Worm (Caenorhabditis elegans): ENCODE results near the gene aass-1.

aass-1 gene

DNA sequence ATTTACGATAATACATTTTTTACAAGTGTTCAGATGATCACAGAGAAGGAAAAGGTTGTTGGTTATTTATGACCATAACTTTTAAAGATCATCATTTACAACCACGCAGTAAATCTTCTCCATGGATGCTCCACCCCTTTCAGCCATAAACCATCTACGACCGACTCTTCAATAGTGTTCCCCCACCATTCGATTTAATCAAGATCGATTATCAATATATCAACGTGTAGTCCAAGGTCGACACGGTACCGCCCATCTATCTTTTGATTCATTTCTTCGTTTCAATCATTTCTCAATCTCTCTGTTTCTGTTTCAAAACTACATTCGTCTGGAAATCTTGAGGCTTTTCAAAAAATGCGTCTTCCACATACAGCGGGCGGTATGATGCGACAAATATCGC, at the start of gene aass-1:
TSS of gene aass-1 (plus strand) at position 301 of the 400 bp plus-strand sequence.
- TF ChIP-seq W03F9.2 (tag; optimal IDR thresholded peaks at IDR 0.05) = no peak
- no peak for TF ChIP-seq dao-5 (tag; optimal IDR thresholded peaks at IDR 0.05)
- TF ChIP-seq him-1 (tag; optimal IDR thresholded peaks at IDR 0.05) = no peak

DNA sequence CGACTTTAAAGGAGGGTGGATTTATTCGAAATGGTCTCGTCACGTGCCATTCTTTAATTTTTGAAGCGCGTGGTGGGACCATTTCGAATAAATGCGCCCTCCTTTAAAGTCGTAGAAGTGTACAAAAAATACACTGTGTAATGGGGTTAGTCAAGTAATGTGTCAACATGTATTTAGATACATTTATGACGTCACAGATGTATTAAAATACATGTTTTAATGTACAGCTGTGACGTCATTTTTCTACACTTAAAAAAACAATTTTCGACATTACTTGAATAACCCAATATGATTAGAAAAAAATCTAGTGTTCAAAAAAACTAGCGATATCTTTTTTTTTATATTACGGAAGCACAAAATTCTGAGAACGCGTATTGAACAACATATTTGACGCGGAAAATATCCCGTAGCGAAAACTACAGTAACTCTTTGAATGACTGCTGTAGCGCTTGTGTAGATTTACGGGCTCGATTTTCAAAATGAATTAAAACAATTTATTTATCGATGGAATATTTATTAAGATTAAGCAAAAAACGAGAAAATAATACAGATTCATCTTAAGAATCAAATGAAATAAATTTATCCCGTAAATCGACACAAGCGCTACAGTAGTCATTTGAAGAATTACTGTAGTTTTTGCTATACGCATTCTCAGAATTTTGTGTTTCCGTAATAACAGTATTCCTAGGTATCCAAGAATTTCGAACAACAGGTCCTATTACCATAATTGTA, 41.9 kb upstream of the aass-1 start, which contains the start of gene gfrp-1:
TSS of gene gfrp-1 (plus strand) at position 682 of the 732 bp plus-strand sequence.
- TF ChIP-seq him-1 (tag; optimal IDR thresholded peaks at IDR 0.05) (no peak), W03F9.2 (tag; optimal IDR thresholded peaks at IDR 0.05) (no peak), dao-5 (tag; optimal IDR thresholded peaks at IDR 0.05) (no peak)

DNA sequence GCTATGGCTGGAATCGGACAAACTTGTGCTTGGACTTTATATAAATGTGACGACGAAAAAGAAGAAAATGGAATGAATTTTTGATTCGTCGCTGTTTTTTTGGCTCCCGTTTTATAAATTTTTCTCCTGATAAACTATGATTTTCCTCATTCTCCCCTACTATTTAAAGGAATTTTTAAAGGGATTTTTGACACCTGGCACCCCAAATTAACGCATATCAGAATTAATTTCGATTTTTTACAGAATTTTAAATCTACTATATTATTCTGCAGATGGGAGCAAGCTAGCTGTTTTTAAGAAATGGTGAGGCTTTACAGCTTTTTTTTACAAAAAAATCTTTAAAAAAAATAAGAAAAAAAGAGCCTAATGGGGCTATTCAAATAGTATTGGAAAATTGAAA, 39.9 kb upstream of the aass-1 start, which contains the start of gene coa-1:
TSS of gene coa-1 (plus strand) at position 301 of the 400 bp plus-strand sequence.
- no peak for TF ChIP-seq W03F9.2 (tag; optimal IDR thresholded peaks at IDR 0.05)

DNA sequence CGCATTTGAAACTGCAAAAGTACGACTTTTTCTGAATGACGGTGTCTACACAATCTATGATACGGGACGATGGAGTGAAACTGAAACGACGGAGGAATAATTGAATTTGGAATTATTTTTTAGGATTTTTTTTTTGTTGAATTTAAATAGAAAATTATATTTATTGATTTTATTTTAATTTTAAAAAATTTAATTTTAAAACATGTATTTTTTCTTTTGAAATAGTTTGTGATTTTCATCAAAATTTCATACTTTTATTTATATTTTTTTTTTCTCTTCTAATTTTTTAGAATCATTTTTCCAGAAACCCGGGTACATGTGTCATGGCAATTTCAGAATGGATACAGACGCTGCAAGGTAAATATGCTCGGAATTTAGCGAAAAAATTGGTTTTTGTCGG, 37.1 kb upstream of the aass-1 start, which contains the start of gene Y38C1AA.1:
TSS of gene Y38C1AA.1 (plus strand) at position 301 of the 400 bp plus-strand sequence.
- TF ChIP-seq him-1 (tag; optimal IDR thresholded peaks at IDR 0.05) (no peak), W03F9.2 (tag; optimal IDR thresholded peaks at IDR 0.05) (no peak), dao-5 (tag; optimal IDR thresholded peaks at IDR 0.05) (no peak)

DNA sequence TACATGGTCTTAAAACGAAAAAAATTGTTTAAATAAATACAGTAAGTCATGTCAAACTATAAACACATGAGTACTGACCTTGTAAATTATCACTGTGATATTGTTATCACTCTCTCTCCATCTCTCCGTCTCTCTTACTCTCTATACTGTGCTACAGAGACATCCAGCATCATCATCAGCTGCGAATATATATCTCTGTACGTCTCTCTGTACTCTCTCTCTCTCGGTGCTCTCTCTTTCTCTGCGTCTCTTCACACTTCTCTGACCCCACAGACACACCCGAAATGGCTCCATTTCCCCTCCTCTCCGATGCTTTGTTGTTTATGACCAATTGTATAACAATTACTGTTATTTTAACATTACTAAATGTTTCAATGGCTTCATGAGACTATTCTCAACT, 34.4 kb upstream of the aass-1 start:
- TF ChIP-seq him-1 (tag; optimal IDR thresholded peaks at IDR 0.05) = no peak
- no peak for TF ChIP-seq W03F9.2 (tag; optimal IDR thresholded peaks at IDR 0.05)
- TF ChIP-seq dao-5 (tag; optimal IDR thresholded peaks at IDR 0.05) = no peak

DNA sequence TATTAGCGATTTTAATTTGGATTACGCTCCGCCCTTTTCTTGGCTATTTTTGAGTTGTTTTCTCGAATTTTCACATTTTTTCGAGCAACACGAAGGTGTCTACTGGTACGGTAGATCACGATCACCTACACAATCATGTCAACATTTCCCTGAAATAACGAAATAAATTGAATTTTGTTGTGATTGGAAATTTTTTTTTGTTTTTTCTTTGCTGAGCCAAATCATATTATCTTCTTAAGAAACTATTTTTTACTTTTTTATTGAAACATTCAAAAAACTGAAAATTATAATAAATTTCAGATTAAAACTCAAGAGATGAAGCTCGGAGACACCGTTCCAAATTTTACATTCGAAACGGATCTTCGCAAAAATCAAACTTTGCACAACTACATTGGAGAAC, 26.7 kb upstream of the aass-1 start, which contains the start of gene prdx-6:
TSS of gene prdx-6 (plus strand) at position 301 of the 400 bp plus-strand sequence.
- TF ChIP-seq W03F9.2 (tag; optimal IDR thresholded peaks at IDR 0.05) (no peak), dao-5 (tag; optimal IDR thresholded peaks at IDR 0.05) (no peak), him-1 (tag; optimal IDR thresholded peaks at IDR 0.05) (no peak)

DNA sequence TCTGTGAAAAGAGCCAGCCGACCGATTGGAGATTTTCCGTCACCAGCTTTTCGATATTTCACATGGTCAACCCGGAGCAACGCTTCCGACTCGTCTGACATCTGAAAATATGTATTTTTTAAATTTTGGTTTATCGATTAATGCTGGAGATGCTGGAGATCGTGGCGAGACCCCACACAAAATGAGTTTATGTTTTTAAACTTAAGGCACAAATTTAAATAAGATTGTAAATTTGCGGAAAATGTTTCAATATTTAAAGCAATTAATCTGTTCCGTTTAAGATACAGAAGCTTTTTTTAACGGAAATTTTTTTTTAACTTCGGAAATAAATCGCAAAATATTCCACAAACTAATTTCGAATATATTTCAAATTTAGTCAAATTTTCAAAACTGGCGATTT, 13.3 kb upstream of the aass-1 start, which contains the start of gene gtf-2H1:
TSS of gene gtf-2H1 (minus strand) at position 101 of the 400 bp plus-strand sequence.
- TF ChIP-seq W03F9.2 (tag; optimal IDR thresholded peaks at IDR 0.05) = no peak
- no peak for TF ChIP-seq dao-5 (tag; optimal IDR thresholded peaks at IDR 0.05)
- TF ChIP-seq him-1 (tag; optimal IDR thresholded peaks at IDR 0.05) = no peak

DNA sequence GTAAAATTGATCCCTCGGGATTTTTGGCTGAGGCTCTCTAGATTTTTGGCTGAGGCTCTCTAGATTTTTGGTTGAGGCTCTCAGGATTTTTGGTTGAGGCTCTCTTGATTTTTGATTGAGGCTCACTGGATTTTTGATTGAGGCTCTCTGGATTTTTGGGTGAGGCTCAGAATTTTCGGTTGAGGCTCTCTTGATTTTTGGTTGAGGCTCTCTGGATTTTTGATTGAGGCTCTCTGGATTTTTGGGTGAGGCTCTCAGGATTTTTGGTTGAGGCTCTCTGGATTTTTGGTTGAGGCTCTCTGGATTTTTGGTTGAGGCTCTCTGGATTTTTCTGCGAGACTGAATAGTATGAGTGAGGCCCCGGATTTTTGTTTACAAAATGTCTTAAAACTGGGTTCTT, 8.8 kb upstream of the aass-1 start:
- TF ChIP-seq him-1 (tag; optimal IDR thresholded peaks at IDR 0.05) (no peak), dao-5 (tag; optimal IDR thresholded peaks at IDR 0.05) (no peak), W03F9.2 (tag; optimal IDR thresholded peaks at IDR 0.05) (no peak)

DNA sequence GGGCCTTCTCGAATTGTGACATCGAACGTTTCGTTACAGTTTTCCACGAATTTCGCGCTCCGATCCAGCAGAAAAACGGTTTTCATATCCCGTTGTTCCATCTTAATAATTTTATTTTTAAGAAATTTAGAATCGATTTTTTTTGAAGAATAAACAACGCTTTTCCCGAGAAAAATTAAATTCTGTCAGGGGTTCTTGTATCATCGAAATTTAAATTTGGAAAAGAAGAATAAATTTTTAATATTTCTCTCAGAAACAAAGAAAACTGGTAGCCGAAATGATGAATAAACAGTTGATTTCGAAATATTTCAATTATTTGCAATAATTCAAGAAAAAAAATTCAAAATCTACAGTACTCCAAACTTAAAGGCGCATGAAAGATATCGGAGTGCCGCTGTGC, 7.6 kb upstream of the aass-1 start, which contains the start of gene ints-13:
TSS of gene ints-13 (minus strand) at position 101 of the 400 bp plus-strand sequence.
- no peak for TF ChIP-seq dao-5 (tag; optimal IDR thresholded peaks at IDR 0.05)
- no peak for TF ChIP-seq him-1 (tag; optimal IDR thresholded peaks at IDR 0.05)
- TF ChIP-seq W03F9.2 (tag; optimal IDR thresholded peaks at IDR 0.05) = no peak

DNA sequence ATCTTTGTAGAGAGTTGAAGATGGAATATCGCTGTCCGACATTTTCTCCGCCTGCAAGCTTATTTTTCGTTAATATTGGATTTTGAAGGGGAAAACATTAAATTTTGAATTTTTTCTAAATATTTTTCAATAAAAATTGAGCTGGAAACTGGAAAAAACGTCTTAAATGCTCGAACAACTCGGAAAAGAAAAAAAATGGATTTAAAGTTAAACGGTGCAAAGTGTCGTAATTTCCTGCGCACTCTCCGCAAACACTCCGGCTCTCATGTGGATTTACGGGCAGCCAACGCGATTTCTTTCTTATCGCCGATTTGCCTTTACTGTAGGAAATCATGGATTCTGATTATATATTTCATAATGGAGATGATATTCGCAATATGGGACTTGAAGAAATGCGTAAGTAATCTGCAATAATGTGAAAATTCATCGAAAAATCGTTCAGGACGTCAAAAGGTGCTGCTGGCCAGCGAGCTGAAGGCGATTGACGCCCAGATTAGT, 4.6 kb upstream of the aass-1 start, which contains the start of the genes fnta-1 and cogc-8:
TSS of gene fnta-1 (minus strand) at position 51 of the 498 bp plus-strand sequence.
TSS of gene cogc-8 (plus strand) at position 195 of the 498 bp plus-strand sequence.
- TF ChIP-seq dao-5 (tag; optimal IDR thresholded peaks at IDR 0.05) = no peak
- TF ChIP-seq W03F9.2 (tag; optimal IDR thresholded peaks at IDR 0.05) = no peak
- TF ChIP-seq him-1 (tag; optimal IDR thresholded peaks at IDR 0.05) = no peak

DNA sequence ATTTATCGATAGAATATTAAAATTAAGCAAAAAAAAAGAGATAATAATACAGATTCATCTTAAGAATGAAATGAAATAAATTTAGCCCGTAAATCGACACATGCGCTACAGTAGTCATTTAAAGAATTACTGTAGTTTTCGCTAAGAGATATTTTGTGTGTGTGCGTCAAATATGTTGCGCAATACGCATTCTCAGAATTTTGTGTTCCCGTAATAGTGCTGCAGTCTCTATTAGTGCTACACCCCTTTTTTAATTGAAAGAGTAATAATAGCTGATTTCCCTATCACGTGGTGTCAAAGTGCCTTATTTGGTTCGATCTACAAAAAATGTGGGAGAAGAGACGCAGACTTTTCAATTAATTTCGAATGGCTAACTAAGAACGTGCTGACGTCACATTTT, 665 bp upstream of the aass-1 start:
- TF ChIP-seq him-1 (tag; optimal IDR thresholded peaks at IDR 0.05) = no peak
- no peak for TF ChIP-seq dao-5 (tag; optimal IDR thresholded peaks at IDR 0.05)
- TF ChIP-seq W03F9.2 (tag; optimal IDR thresholded peaks at IDR 0.05) = no peak

DNA sequence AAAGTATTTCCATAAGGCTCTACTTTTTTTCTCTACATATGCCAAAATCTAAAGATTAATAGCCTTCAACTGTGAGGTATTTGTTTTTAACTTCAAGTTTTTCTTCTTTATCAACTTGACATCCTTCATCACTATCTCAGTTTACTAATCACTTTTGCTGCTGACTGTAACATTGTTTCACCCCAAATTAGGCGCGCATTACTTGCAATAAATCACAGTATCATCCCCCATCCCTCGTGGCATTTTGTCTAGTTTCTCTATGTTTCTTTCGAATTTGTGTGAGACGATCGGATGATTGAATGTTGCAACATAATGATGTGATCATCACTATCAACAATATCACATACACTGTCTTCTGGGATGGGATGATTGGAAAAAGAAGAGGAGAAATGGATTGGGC, 2.6 kb downstream of the aass-1 start:
- TF ChIP-seq him-1 (tag; optimal IDR thresholded peaks at IDR 0.05) (no peak), dao-5 (tag; optimal IDR thresholded peaks at IDR 0.05) (no peak), W03F9.2 (tag; optimal IDR thresholded peaks at IDR 0.05) (no peak)

DNA sequence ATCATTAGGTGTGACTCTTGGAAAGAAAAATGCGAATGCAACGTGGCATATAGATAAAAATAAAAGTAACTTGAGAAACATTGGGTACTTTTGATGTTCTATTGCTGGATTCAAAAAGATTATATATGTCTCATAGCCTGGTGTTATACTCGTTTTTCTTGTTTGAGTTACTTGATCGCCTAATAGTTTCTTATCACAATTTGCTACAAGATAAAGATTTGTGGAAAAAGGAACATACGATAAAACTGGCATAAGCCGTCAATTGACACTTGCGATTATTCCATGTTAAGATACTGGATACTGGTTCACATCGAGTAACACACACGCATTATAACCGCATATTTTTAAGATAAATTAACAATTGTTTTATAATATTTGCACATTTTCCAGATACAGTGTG, 7.5 kb downstream of the aass-1 start, which contains the start of gene grl-19:
TSS of gene grl-19 (minus strand) at position 101 of the 400 bp plus-strand sequence.
- TF ChIP-seq W03F9.2 (tag; optimal IDR thresholded peaks at IDR 0.05) = no peak
- TF ChIP-seq him-1 (tag; optimal IDR thresholded peaks at IDR 0.05) = no peak
- no peak for TF ChIP-seq dao-5 (tag; optimal IDR thresholded peaks at IDR 0.05)

DNA sequence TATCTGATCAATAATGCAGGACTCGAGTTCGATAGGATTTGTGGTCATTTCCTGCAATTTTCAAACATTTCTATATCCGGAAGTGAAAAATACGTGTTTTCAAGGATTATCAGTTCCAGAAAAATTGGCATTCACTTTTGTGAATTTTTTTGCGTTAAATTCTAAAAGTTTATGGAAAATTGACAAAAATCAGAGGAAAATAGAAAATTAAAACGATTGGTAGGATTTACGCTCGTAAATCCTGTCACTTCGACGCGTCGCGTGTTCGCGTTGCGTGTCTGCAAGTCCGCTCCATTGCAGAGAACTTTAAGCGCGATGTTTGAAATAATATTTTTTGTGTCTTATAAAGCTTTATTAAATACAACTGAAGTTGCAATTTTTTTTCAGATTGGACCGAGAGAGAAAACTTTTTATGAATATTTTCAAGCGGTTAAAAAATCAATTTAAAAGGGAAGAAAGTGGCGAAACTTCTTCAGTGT, 10.5 kb downstream of the aass-1 start, which contains the start of gene rcat-1:
TSS of gene rcat-1 (minus strand) at position 51 of the 479 bp plus-strand sequence.
- no peak for TF ChIP-seq dao-5 (tag; optimal IDR thresholded peaks at IDR 0.05)
- no peak for TF ChIP-seq him-1 (tag; optimal IDR thresholded peaks at IDR 0.05)
- peak; percentile 56 for TF ChIP-seq W03F9.2 (tag; optimal IDR thresholded peaks at IDR 0.05)

All from whole organism, L4/young adult.